Fruit fly (Drosophila melanogaster) whole organism, embryonic: ENCODE results near the gene CG33124.

Source experiments
- Ada2b ChIP-seq: fragments of 200-800 bp; sonication (Bioruptor generic); IDR thresholded peaks from 2 replicates; pipeline ENCODE4 v1.3.6; 2022; ENCODE audit warnings: missing biosample characterization, missing genetic modification characterization
- Atf-2 ChIP-seq: fragments of 200-800 bp; sonication (Bioruptor generic); optimal IDR thresholded peaks from 2 replicates; lab custom pipeline; 2016; ENCODE audit warnings: missing biosample characterization, missing genetic modification characterization
- BEAF-32 ChIP-seq: fragments of 200-800 bp; sonication (Bioruptor generic); optimal IDR thresholded peaks from 3 replicates; lab custom pipeline; 2017; ENCODE audit warnings: missing biosample characterization, missing genetic modification characterization, mild to moderate bottlenecking, moderate library complexity, missing genetic modification reagents
- CG12769 ChIP-seq: fragments of 200-800 bp; sonication (Bioruptor generic); optimal IDR thresholded peaks from 2 replicates; lab custom pipeline; 2019; ENCODE audit warnings: missing biosample characterization, mild to moderate bottlenecking, missing genetic modification characterization, moderate library complexity
- CG15011 ChIP-seq: fragments of 200-800 bp; sonication (Bioruptor generic); optimal IDR thresholded peaks from 3 replicates; lab custom pipeline; 2018; ENCODE audit warnings: missing biosample characterization, mild to moderate bottlenecking, missing genetic modification characterization
- CG2199 ChIP-seq: fragments of 200-800 bp; sonication (Bioruptor generic); IDR thresholded peaks from 3 replicates; pipeline ENCODE4 v1.3.6; 2022; ENCODE audit warnings: missing biosample characterization, missing genetic modification characterization
- CG2889 ChIP-seq: fragments of 200-800 bp; sonication (Bioruptor generic); IDR thresholded peaks from 3 replicates; pipeline ENCODE4 v1.3.6; 2022; ENCODE audit warnings: missing biosample characterization, missing genetic modification characterization
- CG30431 ChIP-seq: fragments of 200-800 bp; sonication (Bioruptor generic); optimal IDR thresholded peaks from 2 replicates; lab custom pipeline; 2017; ENCODE audit warnings: missing biosample characterization, missing genetic modification characterization
- CG31441 ChIP-seq: fragments of 200-800 bp; sonication (Bioruptor generic); IDR thresholded peaks from 2 replicates; pipeline ENCODE4 v1.3.6; 2022; ENCODE audit warnings: missing biosample characterization, missing genetic modification characterization
- CG3407 ChIP-seq: fragments of 200-800 bp; sonication (Bioruptor generic); optimal IDR thresholded peaks from 2 replicates; lab custom pipeline; 2018; ENCODE audit warnings: missing biosample characterization, mild to moderate bottlenecking, missing genetic modification characterization
- CG4424 ChIP-seq: fragments of 200-800 bp; sonication (Bioruptor generic); optimal IDR thresholded peaks from 3 replicates; lab custom pipeline; 2016; ENCODE audit warnings: missing biosample characterization, missing genetic modification characterization
- CG6175 ChIP-seq: fragments of 200-800 bp; sonication (Bioruptor generic); IDR thresholded peaks from 3 replicates; pipeline ENCODE4 v1.3.6; 2022; ENCODE audit warnings: missing biosample characterization, missing genetic modification characterization
- CG7786 ChIP-seq: fragments of 200-800 bp; sonication (Bioruptor generic); optimal IDR thresholded peaks from 2 replicates; lab custom pipeline; 2016; ENCODE audit warnings: missing biosample characterization, missing genetic modification characterization
- CG7928 ChIP-seq: fragments of 200-800 bp; sonication (Bioruptor generic); optimal IDR thresholded peaks from 2 replicates; lab custom pipeline; 2017; ENCODE audit warnings: missing biosample characterization, mild to moderate bottlenecking, missing genetic modification characterization
- CG9932 ChIP-seq: fragments of 200-800 bp; sonication (Bioruptor generic); IDR thresholded peaks from 2 replicates; pipeline ENCODE4 v1.3.6; 2022; ENCODE audit warnings: missing biosample characterization, missing genetic modification characterization
- D ChIP-seq, 2 experiments: fragments of 200-800 bp in 1 of 2; fragments of >200 bp in 1 of 2; sonication (Bioruptor generic) in 1 of 2; optimal IDR thresholded peaks; 2 replicates in 1 of 2; 3 replicates in 1 of 2; lab custom pipeline; 2017; ENCODE audit warnings: mild to moderate bottlenecking in 1 of 2, missing biosample characterization in 1 of 2, missing genetic modification characterization in 1 of 2, missing genetic modification reagents in 1 of 2
- D19B ChIP-seq: fragments of 200-800 bp; sonication (Bioruptor generic); optimal IDR thresholded peaks from 2 replicates; lab custom pipeline; 2017; ENCODE audit warnings: missing biosample characterization, mild to moderate bottlenecking, missing genetic modification characterization
- HLH4C ChIP-seq: fragments of 200-800 bp; sonication (Bioruptor generic); IDR thresholded peaks from 3 replicates; pipeline ENCODE4 v1.3.6; 2022; ENCODE audit warnings: missing biosample characterization, missing genetic modification characterization; ENCODE audit not compliant: partially characterized antibody
- HmgZ ChIP-seq: fragments of 200-800 bp; sonication (Bioruptor generic); optimal IDR thresholded peaks from 2 replicates; lab custom pipeline; 2018; ENCODE audit warnings: missing biosample characterization, mild to moderate bottlenecking, missing genetic modification characterization
- Lhr ChIP-seq: fragments of 200-800 bp; sonication (Bioruptor generic); optimal IDR thresholded peaks from 3 replicates; lab custom pipeline; 2017; ENCODE audit warnings: mild to moderate bottlenecking, missing biosample characterization, missing genetic modification reagents, missing genetic modification characterization
- Meics ChIP-seq: fragments of 200-800 bp; sonication (Bioruptor generic); optimal IDR thresholded peaks from 2 replicates; lab custom pipeline; 2017; ENCODE audit warnings: missing biosample characterization, mild to moderate bottlenecking, missing genetic modification characterization
- Mes4 ChIP-seq: fragments of 200-800 bp; sonication (Bioruptor generic); optimal IDR thresholded peaks from 2 replicates; lab custom pipeline; 2016; ENCODE audit warnings: missing biosample characterization, missing genetic modification characterization
- NC2β ChIP-seq: fragments of 200-800 bp; sonication (Bioruptor generic); optimal IDR thresholded peaks from 2 replicates; lab custom pipeline; 2016; ENCODE audit warnings: missing biosample characterization, missing genetic modification characterization
- Rfx ChIP-seq: fragments of 200-800 bp; sonication (Bioruptor generic); IDR thresholded peaks from 2 replicates; pipeline ENCODE4 v1.3.6; 2022; ENCODE audit warnings: missing biosample characterization, missing genetic modification characterization
- Ssrp ChIP-seq: fragments of 200-800 bp; sonication (Bioruptor generic); optimal IDR thresholded peaks from 2 replicates; lab custom pipeline; 2018; ENCODE audit warnings: missing biosample characterization, mild to moderate bottlenecking, missing genetic modification characterization, moderate library complexity
- TFAM ChIP-seq: fragments of 200-800 bp; sonication (Bioruptor generic); optimal IDR thresholded peaks from 2 replicates; lab custom pipeline; 2017; ENCODE audit warnings: missing biosample characterization, missing genetic modification characterization, inconsistent platforms
- Vsx1 ChIP-seq: fragments of 200-800 bp; sonication (Bioruptor generic); optimal IDR thresholded peaks from 2 replicates; lab custom pipeline; 2017; ENCODE audit warnings: missing biosample characterization, mild to moderate bottlenecking, missing genetic modification characterization, missing genetic modification reagents
- bigmax ChIP-seq: fragments of 200-800 bp; sonication (Bioruptor generic); optimal IDR thresholded peaks from 2 replicates; lab custom pipeline; 2018; ENCODE audit warnings: missing biosample characterization, mild to moderate bottlenecking, missing genetic modification characterization
- cwo ChIP-seq: fragments of 200-800 bp; sonication (Bioruptor generic); optimal IDR thresholded peaks from 3 replicates; lab custom pipeline; 2017; ENCODE audit warnings: missing biosample characterization, missing genetic modification characterization, mild to moderate bottlenecking, moderate library complexity, missing genetic modification reagents
- dmrt11E ChIP-seq: fragments of 200-800 bp; sonication (Bioruptor generic); optimal IDR thresholded peaks from 3 replicates; lab custom pipeline; 2018; ENCODE audit warnings: missing biosample characterization, mild to moderate bottlenecking, missing genetic modification characterization, moderate library complexity
- eyg ChIP-seq: fragments of 200-800 bp; sonication (Bioruptor generic); optimal IDR thresholded peaks from 3 replicates; lab custom pipeline; 2016; ENCODE audit warnings: missing biosample characterization, missing genetic modification characterization
- ftz-f1 ChIP-seq: fragments of 200-800 bp; sonication (Bioruptor generic); optimal IDR thresholded peaks from 2 replicates; lab custom pipeline; 2016; ENCODE audit warnings: missing biosample characterization, missing genetic modification characterization
- fu2 ChIP-seq: fragments of 200-800 bp; sonication (Bioruptor generic); optimal IDR thresholded peaks from 2 replicates; lab custom pipeline; 2016; ENCODE audit warnings: missing biosample characterization, missing genetic modification characterization
- gfzf ChIP-seq: fragments of 200-800 bp; sonication (Bioruptor generic); optimal IDR thresholded peaks from 2 replicates; lab custom pipeline; 2016; ENCODE audit warnings: missing biosample characterization, mild to moderate bottlenecking, missing genetic modification characterization, moderate library complexity
- gsb ChIP-seq: fragments of 200-800 bp; sonication (Bioruptor generic); IDR thresholded peaks from 2 replicates; pipeline ENCODE4 v1.3.6; 2022; ENCODE audit warnings: missing biosample characterization, missing genetic modification characterization
- kay ChIP-seq: fragments of 200-800 bp; sonication (Bioruptor generic); optimal IDR thresholded peaks from 2 replicates; lab custom pipeline; 2016; ENCODE audit warnings: missing biosample characterization, missing genetic modification characterization
- nerfin-2 ChIP-seq: fragments of 200-800 bp; sonication (Bioruptor generic); IDR thresholded peaks from 2 replicates; pipeline ENCODE4 v1.3.6; 2022; ENCODE audit warnings: missing biosample characterization, missing genetic modification characterization; ENCODE audit not compliant: partially characterized antibody
- p53 ChIP-seq: fragments of 200-800 bp; sonication (Bioruptor generic); optimal IDR thresholded peaks from 2 replicates; lab custom pipeline; 2016; ENCODE audit warnings: missing biosample characterization, missing genetic modification characterization
- rib ChIP-seq: fragments of 200-800 bp; sonication (Bioruptor generic); IDR thresholded peaks from 2 replicates; pipeline ENCODE4 v1.3.6; 2022; ENCODE audit warnings: missing biosample characterization, missing genetic modification characterization
- sim ChIP-seq: fragments of 200-800 bp; sonication (Bioruptor generic); IDR thresholded peaks from 2 replicates; pipeline ENCODE4 v1.3.6; 2022; ENCODE audit warnings: missing biosample characterization, missing genetic modification characterization
- slbo ChIP-seq: fragments of 200-800 bp; sonication (Bioruptor generic); IDR thresholded peaks from 2 replicates; pipeline ENCODE4 v1.3.6; 2022; ENCODE audit warnings: missing biosample characterization, missing genetic modification characterization
- so ChIP-seq: fragments of 200-800 bp; sonication (Bioruptor generic); IDR thresholded peaks from 3 replicates; pipeline ENCODE4 v1.3.6; 2022; ENCODE audit warnings: missing biosample characterization, missing genetic modification characterization
- sob ChIP-seq: fragments of 200-800 bp; sonication (Bioruptor generic); IDR thresholded peaks from 2 replicates; pipeline ENCODE4 v1.3.6; 2022; ENCODE audit warnings: missing biosample characterization, missing genetic modification characterization
- stc ChIP-seq: fragments of 200-800 bp; sonication (Bioruptor generic); IDR thresholded peaks from 2 replicates; pipeline ENCODE4 v1.3.6; 2022; ENCODE audit warnings: missing biosample characterization, missing genetic modification characterization
- toy ChIP-seq: fragments of 200-800 bp; sonication (Bioruptor generic); IDR thresholded peaks from 2 replicates; pipeline ENCODE4 v1.3.6; 2022; ENCODE audit warnings: missing biosample characterization, missing genetic modification characterization
- trem ChIP-seq: fragments of 200-800 bp; optimal IDR thresholded peaks from 3 replicates; lab custom pipeline; 2019; ENCODE audit warnings: missing biosample characterization, mild to moderate bottlenecking, missing genetic modification characterization, moderate library complexity
- twi ChIP-seq: fragments of 200-800 bp; optimal IDR thresholded peaks from 2 replicates; lab custom pipeline; 2019; ENCODE audit warnings: missing biosample characterization, mild to moderate bottlenecking, missing genetic modification characterization, moderate library complexity
- yki ChIP-seq: fragments of >200 bp; optimal IDR thresholded peaks from 3 replicates; lab custom pipeline; 2018
- zf30C ChIP-seq: fragments of 200-800 bp; sonication (Bioruptor generic); optimal IDR thresholded peaks from 3 replicates; lab custom pipeline; 2018; ENCODE audit warnings: missing biosample characterization, mild to moderate bottlenecking, missing genetic modification characterization

The CG33124 gene

DNA sequence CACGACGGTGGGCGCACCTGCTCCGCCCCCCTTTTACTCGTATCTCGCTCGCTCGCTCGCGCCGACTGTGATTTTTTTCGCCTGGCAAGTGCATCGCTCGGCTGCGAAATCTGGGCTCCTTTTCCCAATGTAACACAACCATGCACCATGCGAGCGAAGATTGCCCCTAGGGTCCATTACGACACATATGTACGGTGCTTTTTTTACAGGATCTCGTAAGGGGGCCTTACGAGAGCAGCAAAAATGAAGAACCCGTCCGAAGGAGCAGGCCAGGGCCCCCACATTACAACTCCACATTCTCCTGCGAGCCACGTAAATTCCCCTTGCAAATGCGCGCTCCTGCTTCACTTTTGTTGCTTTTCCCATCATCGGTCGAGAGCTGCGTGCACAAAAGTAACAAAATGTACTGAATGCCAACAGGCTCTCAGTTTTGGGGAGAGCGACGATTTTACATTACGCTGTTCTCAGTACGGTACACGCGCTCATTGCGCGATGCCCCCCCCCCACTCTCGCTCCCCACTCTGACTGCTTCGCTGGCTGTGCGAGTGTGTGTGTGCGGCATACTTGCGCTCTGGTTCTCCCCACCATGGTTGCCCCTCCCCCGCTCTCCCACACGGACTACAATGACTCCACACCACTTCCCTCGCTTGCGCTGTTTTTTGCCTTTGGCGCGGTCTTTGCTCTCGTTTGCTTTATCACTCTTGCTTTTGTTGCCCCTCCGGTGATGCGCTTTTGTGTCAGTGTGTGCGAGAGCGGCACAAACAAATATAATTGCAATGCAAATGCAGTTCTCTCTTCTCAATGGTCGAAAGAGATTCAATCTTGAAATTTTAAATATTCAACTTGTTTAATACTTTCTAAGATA is 5.8 kb downstream of the CG33124 start (continued):
- no peak for TF ChIP-seq TFAM
- no peak for TF ChIP-seq trem (tag; lab: Kevin White, UChicago)
- TF ChIP-seq CG7786 (GFP tag; lab: Kevin White, UChicago) = no peak
- TF ChIP-seq CG2889 (GFP tag; lab: Robert Waterston, UW) = no peak
- TF ChIP-seq HmgZ (tag; lab: Kevin White, UChicago) = no peak
- no peak for TF ChIP-seq D19B (GFP tag; lab: Kevin White, UChicago)
- TF ChIP-seq sob (GFP tag; lab: Robert Waterston, UW) = peak; percentile 33; the same call in 1 of the 2 replicates
- TF ChIP-seq CG30431 (GFP tag; lab: Kevin White, UChicago) = no peak
- TF ChIP-seq CG2199 (GFP tag; lab: Robert Waterston, UW) = peak; percentile 85; the same call in 2 of the 3 replicates
- TF ChIP-seq twi (tag; lab: Kevin White, UChicago) = no peak
- no peak for TF ChIP-seq Meics
- no peak for TF ChIP-seq CG15011
- TF ChIP-seq fu2 (GFP tag; lab: Kevin White, UChicago) = no peak
- peak; percentile 70 for TF ChIP-seq rib
- no peak for TF ChIP-seq eyg (GFP tag; lab: Kevin White, UChicago)
- no peak for TF ChIP-seq CG7928 (GFP tag; lab: Kevin White, UChicago)
- TF ChIP-seq Lhr = peak; percentile 16
- TF ChIP-seq Rfx (GFP tag; lab: Robert Waterston, UW) = no peak
- TF ChIP-seq Ada2b (GFP tag; lab: Robert Waterston, UW) = no peak
- TF ChIP-seq NC2β (GFP tag; lab: Kevin White, UChicago) = no peak
- no peak for TF ChIP-seq toy
- 0 out of 2 replicates have a peak, but pooled peaks have one; percentile 40 for TF ChIP-seq nerfin-2 (GFP tag; lab: Robert Waterston, UW)
- TF ChIP-seq gfzf (GFP tag; lab: Kevin White, UChicago) = no peak
- no peak for TF ChIP-seq dmrt11E (tag; lab: Kevin White, UChicago)
- TF ChIP-seq yki (lab: Kevin White, UChicago) = no peak
- TF ChIP-seq HLH4C = peak; percentile 34; the same call in 2 of the 3 replicates
- no peak for TF ChIP-seq CG3407 (GFP tag; lab: Kevin White, UChicago)
- TF ChIP-seq cwo = peak; percentile 8
- TF ChIP-seq CG6175 = peak; percentile 53; the same call in 1 of the 3 replicates
- TF ChIP-seq Vsx1 (GFP tag; lab: Kevin White, UChicago) = no peak
- 0 out of 2 replicates have a peak, but pooled peaks have one; percentile 5 for TF ChIP-seq sim (GFP tag; lab: Robert Waterston, UW)
- no peak for TF ChIP-seq bigmax (GFP tag; lab: Kevin White, UChicago)
- TF ChIP-seq CG12769 (tag; lab: Kevin White, UChicago) = peak; percentile 55
- TF ChIP-seq ftz-f1 (GFP tag; lab: Kevin White, UChicago) = peak; percentile 73
- no peak for TF ChIP-seq CG4424 (GFP tag; lab: Kevin White, UChicago)
- no peak for TF ChIP-seq stc (GFP tag; lab: Robert Waterston, UW)
- no peak for TF ChIP-seq CG9932 (GFP tag; lab: Robert Waterston, UW)
- TF ChIP-seq gsb = no peak
- TF ChIP-seq Ssrp = no peak
- no peak for TF ChIP-seq p53 (GFP tag; lab: Kevin White, UChicago)
- peak; percentile 39 for TF ChIP-seq kay
- no peak for TF ChIP-seq so
- no peak for TF ChIP-seq Atf-2 (GFP tag; lab: Kevin White, UChicago)
- TF ChIP-seq CG31441 (GFP tag; lab: Robert Waterston, UW) = no peak
- TF ChIP-seq D (optimal IDR thresholded peaks at IDR 0.05; lab: Kevin White, UChicago) = no peak
- no peak for TF ChIP-seq D (GFP tag; optimal IDR thresholded peaks at IDR 0.05; lab: Kevin White, UChicago)
- no peak for TF ChIP-seq BEAF-32 (GFP tag; lab: Kevin White, UChicago)
- no peak for TF ChIP-seq zf30C (GFP tag; lab: Kevin White, UChicago)
- no peak for TF ChIP-seq Mes4
- TF ChIP-seq slbo (GFP tag; lab: Robert Waterston, UW) = 0 out of 2 replicates have a peak, but pooled peaks have one; percentile 17
